Fruit fly (Drosophila melanogaster): ENCODE results near the gene CG13066.
A peak's percentile ranks its signal among the peaks of the same experiment; 100 is the strongest.

The CG13066 gene

DNA sequence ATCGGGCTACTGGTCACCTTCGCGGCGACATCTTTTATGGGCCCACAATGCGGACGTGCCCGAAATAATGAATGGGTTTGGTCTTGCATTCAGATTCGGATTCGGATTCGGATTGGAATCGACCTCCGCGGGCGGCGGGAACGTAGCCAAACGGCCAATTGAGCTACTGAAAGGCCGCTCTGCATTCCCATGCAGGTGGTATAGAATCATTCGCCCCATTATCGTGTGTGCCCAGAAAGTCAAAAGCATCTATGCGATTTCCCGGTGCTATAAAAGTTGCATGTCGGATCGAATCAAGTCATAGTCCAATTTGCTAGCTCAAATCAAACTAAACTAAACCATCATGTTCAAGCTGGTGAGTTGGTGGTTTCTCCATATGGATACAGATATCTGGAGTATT lies 3.6 kb upstream of the CG13066 start, which contains the start of gene CG13068:
Gene CG13068, plus strand, starts transcription at position 301 of the 400 bp plus-strand sequence.
- TF ChIP-seq ssp (GFP tag; IDR thresholded peaks at IDR 0.05) (no peak), hb (GFP tag; IDR thresholded peaks at IDR 0.05; ENCODE audit: partially characterized antibody) (0 out of 3 replicates have a peak, but pooled peaks have one; percentile 16), vvl (GFP tag; IDR thresholded peaks at IDR 0.05) (0 out of 2 replicates have a peak, but pooled peaks have one; percentile 39)

DNA sequence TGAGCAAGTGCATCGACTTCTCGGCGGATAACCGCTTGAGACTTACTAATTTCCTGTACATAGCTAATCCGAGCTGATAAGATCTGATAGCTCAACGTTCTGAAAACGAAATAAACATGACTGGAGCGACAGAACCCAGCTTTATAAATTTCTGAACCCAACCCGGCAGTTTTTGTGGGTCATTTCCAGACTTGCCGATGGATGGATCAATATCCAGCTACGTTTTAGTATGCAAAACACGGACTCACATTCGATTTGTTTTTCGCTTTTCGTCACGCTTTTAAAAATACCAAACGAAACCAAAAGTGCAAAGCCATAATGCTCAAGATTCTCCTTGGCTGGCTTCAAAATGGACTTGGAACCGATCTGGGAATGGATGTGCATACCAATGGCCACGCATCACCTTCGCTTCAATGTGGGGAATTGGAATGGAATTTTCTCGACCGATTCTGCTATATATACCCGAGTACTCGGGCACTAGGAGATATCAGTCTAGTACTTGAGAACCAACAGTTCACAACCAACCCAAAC lies 1.8 kb upstream of the CG13066 start, which contains the start of the genes CG34248 and CG13067:
Gene CG34248, minus strand, starts transcription at position 101 of the 531 bp plus-strand sequence.
Gene CG13067, plus strand, starts transcription at position 481 of the 531 bp plus-strand sequence.
- TF ChIP-seq vvl (GFP tag; IDR thresholded peaks at IDR 0.05) (peak; percentile 25; the same call in 1 of the 2 replicates), CG32532 (GFP tag; IDR thresholded peaks at IDR 0.05) (no peak), CG2875 (GFP tag; optimal IDR thresholded peaks at IDR 0.05) (no peak), Blimp-1 (GFP tag; optimal IDR thresholded peaks at IDR 0.05) (peak; percentile 80)

DNA sequence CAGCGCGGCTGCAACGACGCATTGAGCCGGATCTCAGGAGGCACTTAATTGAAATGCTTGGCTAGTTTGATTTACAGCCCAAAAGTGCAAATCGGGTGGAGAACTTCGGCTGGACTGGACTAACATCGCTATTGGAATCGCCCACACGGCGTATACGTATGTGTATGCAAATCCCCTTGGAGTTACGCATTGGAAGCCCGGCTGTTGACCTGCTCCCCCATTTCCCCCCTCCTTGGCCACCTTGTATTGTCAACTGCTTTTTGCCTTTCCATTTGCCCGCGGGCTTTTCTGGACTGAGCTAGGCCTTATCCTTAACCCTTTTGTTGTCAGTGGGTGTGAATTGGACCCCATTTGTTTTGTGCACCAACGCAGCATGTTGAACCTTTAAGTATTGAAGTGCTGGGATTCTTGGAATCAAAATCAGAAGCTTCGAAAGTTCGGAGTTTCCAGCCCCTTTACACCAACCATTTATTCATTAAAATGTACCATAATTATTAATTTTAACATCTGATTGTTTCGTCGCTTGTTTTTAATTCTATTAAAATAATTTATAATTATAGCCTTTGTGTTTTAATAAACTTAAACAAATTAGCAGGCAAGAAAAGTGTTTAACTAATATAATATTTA lies 2.8 kb downstream of the CG13066 start:
- TF ChIP-seq twi (tag; optimal IDR thresholded peaks at IDR 0.05) (no peak), Dref (GFP tag; IDR thresholded peaks at IDR 0.05) (0 out of 2 replicates have a peak, but pooled peaks have one; percentile 9), Ets65A (GFP tag) (peak; percentile 11)

- no peak for TF ChIP-seq CG33557 (GFP tag; optimal IDR thresholded peaks at IDR 0.05)
- no peak for TF ChIP-seq CG14965 (GFP tag; optimal IDR thresholded peaks at IDR 0.05; ENCODE audit: borderline replicate concordance)
- TF ChIP-seq Hey (tag; optimal IDR thresholded peaks at IDR 0.05) = no peak
- no peak for TF ChIP-seq tin (GFP tag; optimal IDR thresholded peaks at IDR 0.05)
- TF ChIP-seq dmrt99B (tag; optimal IDR thresholded peaks at IDR 0.05) = no peak
- TF ChIP-seq Xbp1 (GFP tag; optimal IDR thresholded peaks at IDR 0.05) = no peak
- TF ChIP-seq CG32767 (GFP tag; IDR thresholded peaks at IDR 0.05) = no peak
Observed at dm6 chr3L:16277135-16277534, 4.4 kb downstream of the CG13066 start, which contains the start of gene CG13065. CG13065 (plus strand) TSS chr3L:16277435.

DNA sequence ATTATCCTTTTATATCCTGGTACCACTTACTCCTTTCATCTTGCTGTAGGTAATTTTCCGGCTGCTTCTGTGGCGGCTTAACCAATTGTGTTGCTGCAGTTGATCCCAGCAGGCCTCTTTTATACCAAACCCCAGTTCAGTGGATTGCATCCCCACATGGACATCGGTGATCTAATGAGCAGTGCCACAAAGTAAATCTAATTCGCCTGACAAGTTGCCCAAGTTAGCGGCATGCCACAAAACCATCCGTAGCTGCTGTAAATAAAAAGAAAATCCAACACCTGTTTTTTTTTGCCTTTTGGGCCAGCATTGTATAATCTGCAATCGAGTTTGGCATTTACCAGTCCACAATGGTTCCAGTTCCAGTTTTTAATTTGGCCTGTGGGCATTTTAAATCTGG lies 6.5 kb downstream of the CG13066 start, which contains the start of gene CG13050:
Gene CG13050, minus strand, starts transcription at position 101 of the 400 bp plus-strand sequence.
- TF ChIP-seq Dp (GFP tag; optimal IDR thresholded peaks at IDR 0.05) (no peak), CG15696 (tag; optimal IDR thresholded peaks at IDR 0.05) (no peak), CG11695 (GFP tag; IDR thresholded peaks at IDR 0.05) (no peak), nerfin-2 (GFP tag; IDR thresholded peaks at IDR 0.05; ENCODE audit: partially characterized antibody) (no peak), HmgD (GFP tag; optimal IDR thresholded peaks at IDR 0.05) (no peak), crol (GFP tag; IDR thresholded peaks at IDR 0.05) (no peak), grn (GFP tag; optimal IDR thresholded peaks at IDR 0.05) (no peak), Kr (GFP tag; optimal IDR thresholded peaks at IDR 0.05) (no peak), bab2 (GFP tag; optimal IDR thresholded peaks at IDR 0.05) (no peak), chm (GFP tag; IDR thresholded peaks at IDR 0.05) (no peak)

DNA sequence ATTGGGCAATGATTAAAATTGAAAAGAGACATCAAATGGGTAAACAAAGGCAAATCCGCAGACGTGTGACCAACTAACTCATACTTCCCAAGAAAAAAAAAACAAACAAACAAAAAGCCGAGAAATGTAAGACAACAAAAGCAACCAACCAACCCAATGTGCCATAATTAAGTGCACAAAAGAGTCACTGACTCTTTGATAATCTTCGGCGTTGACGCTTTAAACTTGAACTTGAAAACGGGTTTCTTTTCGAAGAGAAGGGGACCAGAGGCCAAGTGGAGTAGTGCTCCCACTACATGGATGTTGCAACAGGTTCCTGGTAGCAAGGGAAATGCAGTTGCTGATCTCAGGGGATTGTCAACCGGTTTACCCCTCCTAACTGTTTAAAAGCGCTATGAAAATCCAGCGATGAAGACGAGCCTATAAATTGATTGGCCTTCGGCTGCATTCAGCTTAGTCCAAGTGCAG lies 7.3 kb downstream of the CG13066 start, which contains the start of gene CG13064:
Gene CG13064, plus strand, starts transcription at position 418 of the 468 bp plus-strand sequence.
- TF ChIP-seq CG12769 (tag; optimal IDR thresholded peaks at IDR 0.05) (peak; percentile 50), CG15269 (tag; optimal IDR thresholded peaks at IDR 0.05) (peak; percentile 27), nom (GFP tag; optimal IDR thresholded peaks at IDR 0.05) (peak; percentile 8), chinmo (GFP tag; IDR thresholded peaks at IDR 0.05; ENCODE audit: partially characterized antibody) (0 out of 4 replicates have a peak, but pooled peaks have one; percentile 65), Hr78 (GFP tag; optimal IDR thresholded peaks at IDR 0.05) (peak in 1 of 2 experiments; percentile 87), abd-A (tag; optimal IDR thresholded peaks at IDR 0.05) (peak; percentile 75), vfl (GFP tag; optimal IDR thresholded peaks at IDR 0.05) (no peak), oc (tag; optimal IDR thresholded peaks at IDR 0.05) (peak; percentile 56), Awh (GFP tag; IDR thresholded peaks at IDR 0.05) (peak; percentile 19; the same call in 1 of the 2 replicates), H15 (GFP tag; IDR thresholded peaks at IDR 0.05) (no peak), CG4328 (GFP tag; optimal IDR thresholded peaks at IDR 0.05) (no peak), Kr (GFP tag; optimal IDR thresholded peaks at IDR 0.05) (no peak)
